Fruit fly (Drosophila melanogaster) whole organism, embryonic: ENCODE measurements around the gene sage.
A peak's percentile ranks its signal among the peaks of the same experiment; 100 is the strongest.

Experiments
- CG10431 ChIP-seq: fragments of 200-800 bp; sonication (Bioruptor generic); optimal IDR thresholded peaks from 3 replicates; lab custom pipeline; 2018; ENCODE audit warnings: missing biosample characterization, mild to moderate bottlenecking, missing genetic modification characterization
- CG11560 ChIP-seq: fragments of 200-800 bp; sonication (Bioruptor generic); IDR thresholded peaks from 3 replicates; pipeline ENCODE4 v1.3.6; 2022; ENCODE audit warnings: missing biosample characterization, missing genetic modification characterization
- CG12659 ChIP-seq: fragments of 200-800 bp; sonication (Bioruptor generic); optimal IDR thresholded peaks from 3 replicates; lab custom pipeline; 2017; ENCODE audit warnings: mild to moderate bottlenecking, missing biosample characterization, missing genetic modification reagents, missing genetic modification characterization
- CG13287 ChIP-seq: fragments of 200-800 bp; sonication (Bioruptor generic); IDR thresholded peaks from 2 replicates; pipeline ENCODE4 v1.3.6; 2022; ENCODE audit warnings: missing biosample characterization, missing genetic modification characterization; ENCODE audit not compliant: partially characterized antibody
- CG15269 ChIP-seq: fragments of 200-800 bp; sonication (Bioruptor generic); optimal IDR thresholded peaks from 2 replicates; lab custom pipeline; 2018; ENCODE audit warnings: missing biosample characterization, mild to moderate bottlenecking, missing genetic modification characterization, moderate library complexity
- CG15696 ChIP-seq: fragments of 200-800 bp; sonication (Bioruptor generic); optimal IDR thresholded peaks from 2 replicates; lab custom pipeline; 2019; ENCODE audit warnings: missing biosample characterization, mild to moderate bottlenecking, missing genetic modification characterization, moderate library complexity
- CG17568 ChIP-seq: fragments of 200-800 bp; sonication (Bioruptor generic); optimal IDR thresholded peaks from 2 replicates; lab custom pipeline; 2018; ENCODE audit warnings: missing biosample characterization, mild to moderate bottlenecking, missing genetic modification characterization, moderate library complexity
- CG17612 ChIP-seq: fragments of 200-800 bp; sonication (Bioruptor generic); IDR thresholded peaks from 2 replicates; pipeline ENCODE4 v1.3.6; 2022; ENCODE audit warnings: missing biosample characterization, missing genetic modification characterization
- CG17802 ChIP-seq: fragments of 200-800 bp; sonication (Bioruptor generic); optimal IDR thresholded peaks from 2 replicates; lab custom pipeline; 2018; ENCODE audit warnings: missing biosample characterization, mild to moderate bottlenecking, missing genetic modification characterization, moderate library complexity
- CG17829 ChIP-seq: fragments of 200-800 bp; optimal IDR thresholded peaks from 2 replicates; lab custom pipeline; 2019; ENCODE audit warnings: missing biosample characterization, mild to moderate bottlenecking, missing genetic modification characterization, moderate library complexity
- CG2199 ChIP-seq: fragments of 200-800 bp; sonication (Bioruptor generic); IDR thresholded peaks from 3 replicates; pipeline ENCODE4 v1.3.6; 2022; ENCODE audit warnings: missing biosample characterization, missing genetic modification characterization
- CG3281 ChIP-seq: fragments of 200-800 bp; sonication (Bioruptor generic); optimal IDR thresholded peaks from 3 replicates; lab custom pipeline; 2017; ENCODE audit warnings: missing biosample characterization, mild to moderate bottlenecking, missing genetic modification characterization
- CG33213 ChIP-seq: fragments of 200-800 bp; sonication (Bioruptor generic); optimal IDR thresholded peaks from 3 replicates; lab custom pipeline; 2016; ENCODE audit warnings: missing biosample characterization, missing genetic modification characterization
- CG42726 ChIP-seq: fragments of 200-800 bp; sonication (Bioruptor generic); IDR thresholded peaks from 2 replicates; pipeline ENCODE4 v1.3.6; 2022; ENCODE audit warnings: missing biosample characterization, missing genetic modification characterization; ENCODE audit not compliant: partially characterized antibody
- CG4360 ChIP-seq: fragments of 200-800 bp; sonication (Bioruptor generic); IDR thresholded peaks from 2 replicates; pipeline ENCODE4 v1.3.6; 2022; ENCODE audit warnings: missing biosample characterization, missing genetic modification characterization
- CG43689 ChIP-seq: fragments of 200-800 bp; sonication (Bioruptor generic); IDR thresholded peaks from 2 replicates; pipeline ENCODE4 v1.3.6; 2022; ENCODE audit warnings: missing biosample characterization, missing genetic modification characterization
- CG6175 ChIP-seq: fragments of 200-800 bp; sonication (Bioruptor generic); IDR thresholded peaks from 3 replicates; pipeline ENCODE4 v1.3.6; 2022; ENCODE audit warnings: missing biosample characterization, missing genetic modification characterization
- CG7745 ChIP-seq: fragments of 200-800 bp; sonication (Bioruptor generic); optimal IDR thresholded peaks from 2 replicates; lab custom pipeline; 2018; ENCODE audit warnings: missing biosample characterization, mild to moderate bottlenecking, missing genetic modification characterization, moderate library complexity
- CG7839 ChIP-seq: fragments of 200-800 bp; sonication (Bioruptor generic); optimal IDR thresholded peaks from 3 replicates; lab custom pipeline; 2018; ENCODE audit warnings: missing biosample characterization, mild to moderate bottlenecking, missing genetic modification characterization, moderate library complexity
- CG7987 ChIP-seq: fragments of 200-800 bp; sonication (Bioruptor generic); optimal IDR thresholded peaks from 2 replicates; lab custom pipeline; 2018; ENCODE audit warnings: missing biosample characterization, mild to moderate bottlenecking, missing genetic modification characterization, moderate library complexity
- CrebB ChIP-seq: fragments of 200-800 bp; sonication (Bioruptor generic); optimal IDR thresholded peaks from 3 replicates; lab custom pipeline; 2018; ENCODE audit warnings: missing biosample characterization, mild to moderate bottlenecking, missing genetic modification characterization
- Doc3 ChIP-seq: fragments of 200-800 bp; sonication (Bioruptor generic); IDR thresholded peaks from 3 replicates; pipeline ENCODE4 v1.3.6; 2022; ENCODE audit warnings: missing biosample characterization, missing genetic modification characterization; ENCODE audit not compliant: partially characterized antibody
- Drgx ChIP-seq: fragments of 200-800 bp; sonication (Bioruptor generic); IDR thresholded peaks from 2 replicates; pipeline ENCODE4 v1.3.6; 2022; ENCODE audit warnings: missing biosample characterization, missing genetic modification characterization
- Ets65A ChIP-seq: fragments of 200-800 bp; sonication (Bioruptor generic); peaks from one replicate; lab custom pipeline; 2016; ENCODE audit warnings: missing biosample characterization, missing genetic modification characterization
- Gug ChIP-seq: fragments of 200-800 bp; sonication (Bioruptor generic); IDR thresholded peaks from 4 replicates; pipeline ENCODE4 v1.3.6; 2022; ENCODE audit warnings: missing biosample characterization, missing genetic modification characterization
- HmgZ ChIP-seq: fragments of 200-800 bp; sonication (Bioruptor generic); optimal IDR thresholded peaks from 2 replicates; lab custom pipeline; 2018; ENCODE audit warnings: missing biosample characterization, mild to moderate bottlenecking, missing genetic modification characterization
- al ChIP-seq: fragments of 200-800 bp; sonication (Bioruptor generic); IDR thresholded peaks from 2 replicates; pipeline ENCODE4 v1.3.6; 2022; ENCODE audit warnings: missing biosample characterization, missing genetic modification characterization
- ase ChIP-seq: fragments of 200-800 bp; sonication (Bioruptor generic); IDR thresholded peaks from 3 replicates; pipeline ENCODE4 v1.3.6; 2022; ENCODE audit warnings: missing biosample characterization, missing genetic modification characterization
- bigmax ChIP-seq: fragments of 200-800 bp; sonication (Bioruptor generic); optimal IDR thresholded peaks from 2 replicates; lab custom pipeline; 2018; ENCODE audit warnings: missing biosample characterization, mild to moderate bottlenecking, missing genetic modification characterization
- chinmo ChIP-seq: fragments of 200-800 bp; sonication (Bioruptor generic); IDR thresholded peaks from 4 replicates; pipeline ENCODE4 v1.3.6; 2022; ENCODE audit warnings: missing biosample characterization, missing genetic modification characterization; ENCODE audit not compliant: partially characterized antibody
- chm ChIP-seq: fragments of 200-800 bp; sonication (Bioruptor generic); IDR thresholded peaks from 2 replicates; pipeline ENCODE4 v1.3.6; 2022; ENCODE audit warnings: missing biosample characterization, missing genetic modification characterization
- crc ChIP-seq: fragments of 200-800 bp; sonication (Bioruptor generic); optimal IDR thresholded peaks from 2 replicates; lab custom pipeline; 2016; ENCODE audit warnings: missing biosample characterization, missing genetic modification characterization
- crol ChIP-seq: fragments of 200-800 bp; sonication (Bioruptor generic); IDR thresholded peaks from 2 replicates; pipeline ENCODE4 v1.3.6; 2022; ENCODE audit warnings: missing biosample characterization, missing genetic modification characterization
- dati ChIP-seq: fragments of 200-800 bp; sonication (Bioruptor generic); IDR thresholded peaks from 2 replicates; pipeline ENCODE4 v1.3.6; 2022; ENCODE audit warnings: missing biosample characterization, missing genetic modification characterization
- emc ChIP-seq: fragments of 200-800 bp; sonication (Bioruptor generic); optimal IDR thresholded peaks from 2 replicates; lab custom pipeline; 2016; ENCODE audit warnings: missing biosample characterization, missing genetic modification characterization
- grau ChIP-seq: fragments of 200-800 bp; optimal IDR thresholded peaks from 3 replicates; lab custom pipeline; 2019; ENCODE audit warnings: missing biosample characterization, mild to moderate bottlenecking, missing genetic modification characterization, moderate library complexity
- grn ChIP-seq: fragments of 200-800 bp; sonication (Bioruptor generic); optimal IDR thresholded peaks from 3 replicates; lab custom pipeline; 2017; ENCODE audit warnings: missing biosample characterization, missing genetic modification characterization
- gsb-n ChIP-seq: fragments of 200-800 bp; sonication (Bioruptor generic); optimal IDR thresholded peaks from 3 replicates; lab custom pipeline; 2018; ENCODE audit warnings: missing biosample characterization, mild to moderate bottlenecking, missing genetic modification characterization
- gt ChIP-seq: fragments of 200-800 bp; sonication (Bioruptor generic); IDR thresholded peaks from 2 replicates; pipeline ENCODE4 v1.3.6; 2022; ENCODE audit warnings: missing biosample characterization, missing genetic modification characterization
- hth ChIP-seq: fragments of >200 bp; optimal IDR thresholded peaks from 2 replicates; lab custom pipeline; 2017; ENCODE audit warnings: inconsistent platforms
- ind ChIP-seq: fragments of 200-800 bp; sonication (Bioruptor generic); optimal IDR thresholded peaks from 3 replicates; lab custom pipeline; 2016; ENCODE audit warnings: missing biosample characterization, missing genetic modification characterization
- lilli ChIP-seq: fragments of 200-800 bp; sonication (Bioruptor generic); optimal IDR thresholded peaks from 3 replicates; lab custom pipeline; 2016; ENCODE audit warnings: missing biosample characterization, missing genetic modification characterization
- nerfin-2 ChIP-seq: fragments of 200-800 bp; sonication (Bioruptor generic); IDR thresholded peaks from 2 replicates; pipeline ENCODE4 v1.3.6; 2022; ENCODE audit warnings: missing biosample characterization, missing genetic modification characterization; ENCODE audit not compliant: partially characterized antibody
- otp ChIP-seq: fragments of 200-800 bp; sonication (Bioruptor generic); IDR thresholded peaks from 3 replicates; pipeline ENCODE4, ENCODE4 v1.3.6; 2022; ENCODE audit warnings: missing biosample characterization, missing genetic modification characterization
- pho ChIP-seq: fragments of 200-800 bp; sonication (Bioruptor generic); optimal IDR thresholded peaks from 2 replicates; lab custom pipeline; 2016; ENCODE audit warnings: missing biosample characterization, missing genetic modification characterization
- pzg ChIP-seq: fragments of 200-800 bp; sonication (Bioruptor generic); optimal IDR thresholded peaks from 3 replicates; lab custom pipeline; 2018; ENCODE audit warnings: missing biosample characterization, mild to moderate bottlenecking, missing genetic modification characterization, moderate library complexity
- rib ChIP-seq: fragments of 200-800 bp; sonication (Bioruptor generic); IDR thresholded peaks from 2 replicates; pipeline ENCODE4 v1.3.6; 2022; ENCODE audit warnings: missing biosample characterization, missing genetic modification characterization
- schlank ChIP-seq: fragments of 200-800 bp; sonication (Bioruptor generic); optimal IDR thresholded peaks from 2 replicates; lab custom pipeline; 2018; ENCODE audit warnings: missing biosample characterization, mild to moderate bottlenecking, missing genetic modification characterization
- sob ChIP-seq: fragments of 200-800 bp; sonication (Bioruptor generic); IDR thresholded peaks from 2 replicates; pipeline ENCODE4 v1.3.6; 2022; ENCODE audit warnings: missing biosample characterization, missing genetic modification characterization
- tio ChIP-seq: fragments of 200-800 bp; sonication (Bioruptor generic); optimal IDR thresholded peaks from 2 replicates; lab custom pipeline; 2017; ENCODE audit warnings: missing biosample characterization, missing genetic modification characterization, inconsistent platforms
- ttk ChIP-seq: fragments of 200-800 bp; sonication (Bioruptor generic); IDR thresholded peaks from 2 replicates; pipeline ENCODE4 v2.1.2; 2022; ENCODE audit warnings: missing biosample characterization, missing genetic modification characterization

Gene sage

dm6 chr3R:9226701-9227313, 37.1 kb downstream of the sage start (continued):
- TF ChIP-seq Drgx (GFP tag; lab: Robert Waterston, UW) (peak; percentile 29; the same call in 1 of the 2 replicates), grn (GFP tag; lab: Kevin White, UChicago) (no peak), CG17612 (GFP tag; lab: Robert Waterston, UW) (no peak), nerfin-2 (GFP tag; lab: Robert Waterston, UW) (no peak), otp (GFP tag; lab: Robert Waterston, UW) (peak; percentile 79), CG13287 (GFP tag; lab: Robert Waterston, UW) (peak; percentile 63), hth (no peak), CG15696 (tag; lab: Kevin White, UChicago) (no peak), sob (GFP tag; lab: Robert Waterston, UW) (no peak), al (GFP tag; lab: Robert Waterston, UW) (no peak), CrebB (tag; lab: Kevin White, UChicago) (no peak), ind (no peak), HmgZ (tag; lab: Kevin White, UChicago) (no peak), schlank (tag; lab: Kevin White, UChicago) (no peak), CG6175 (GFP tag; lab: Robert Waterston, UW) (no peak), tio (GFP tag; lab: Kevin White, UChicago) (no peak), CG2199 (GFP tag; lab: Robert Waterston, UW) (no peak), crol (peak; percentile 100), rib (GFP tag; lab: Robert Waterston, UW) (peak; percentile 82), CG17568 (no peak), grau (tag; lab: Kevin White, UChicago) (no peak), CG7839 (tag; lab: Kevin White, UChicago) (no peak), pho (GFP tag; lab: Kevin White, UChicago) (no peak), ttk (0 out of 2 replicates have a peak, but pooled peaks have one; percentile 4), CG4360 (GFP tag; lab: Robert Waterston, UW) (no peak), CG12659 (GFP tag; lab: Kevin White, UChicago) (no peak), Gug (GFP tag; lab: Robert Waterston, UW) (no peak), CG17802 (tag; lab: Kevin White, UChicago) (no peak), CG43689 (GFP tag; lab: Robert Waterston, UW) (no peak), CG10431 (GFP tag; lab: Kevin White, UChicago) (no peak), CG7987 (peak; percentile 88), Ets65A (GFP tag; lab: Kevin White, UChicago) (peak; percentile 1), gt (GFP tag; lab: Robert Waterston, UW) (no peak), lilli (no peak), CG17829 (tag; lab: Kevin White, UChicago) (no peak), CG15269 (tag; lab: Kevin White, UChicago) (peak; percentile 40), pzg (GFP tag; lab: Kevin White, UChicago) (no peak), Doc3 (GFP tag; lab: Robert Waterston, UW) (peak; percentile 41; the same call in 1 of the 3 replicates), CG3281 (no peak), CG11560 (no peak), chinmo (peak; percentile 94), emc (GFP tag; lab: Kevin White, UChicago) (no peak), CG42726 (GFP tag; lab: Robert Waterston, UW) (no peak), ase (GFP tag; lab: Robert Waterston, UW) (no peak), crc (GFP tag; lab: Kevin White, UChicago) (no peak), gsb-n (peak; percentile 50), chm (GFP tag; lab: Robert Waterston, UW) (no peak), CG7745 (tag; lab: Kevin White, UChicago) (no peak), CG33213 (GFP tag; lab: Kevin White, UChicago) (no peak), bigmax (GFP tag; lab: Kevin White, UChicago) (no peak), dati (GFP tag; lab: Robert Waterston, UW) (no peak)
